Fruit fly (Drosophila melanogaster) whole organism, embryonic: Measurements from ENCODE around the gene CG43218.

Experiments
- Ada2b ChIP-seq: fragments of 200-800 bp; sonication (Bioruptor generic); IDR thresholded peaks from 2 replicates; pipeline ENCODE4 v1.3.6; 2022; ENCODE audit warnings: missing biosample characterization, missing genetic modification characterization
- Antp ChIP-seq: fragments of 200-800 bp; sonication (Bioruptor generic); optimal IDR thresholded peaks from 3 replicates; lab custom pipeline; 2016; ENCODE audit warnings: missing biosample characterization, missing genetic modification characterization
- BtbVII ChIP-seq: fragments of 200-800 bp; sonication (Bioruptor generic); optimal IDR thresholded peaks from 3 replicates; lab custom pipeline; 2017; ENCODE audit warnings: missing biosample characterization, mild to moderate bottlenecking, missing genetic modification characterization
- CG10543 ChIP-seq: fragments of 200-800 bp; sonication (Bioruptor generic); optimal IDR thresholded peaks from 3 replicates; lab custom pipeline; 2017; ENCODE audit warnings: missing biosample characterization, mild to moderate bottlenecking, missing genetic modification characterization, moderate library complexity
- CG11504 ChIP-seq: fragments of 200-800 bp; sonication (Bioruptor generic); optimal IDR thresholded peaks from 3 replicates; lab custom pipeline; 2019; ENCODE audit warnings: missing biosample characterization, mild to moderate bottlenecking, missing genetic modification characterization, moderate library complexity
- CG12299 ChIP-seq: fragments of 200-800 bp; sonication (Bioruptor generic); optimal IDR thresholded peaks from 2 replicates; lab custom pipeline; 2018; ENCODE audit warnings: missing biosample characterization, mild to moderate bottlenecking, missing genetic modification characterization
- CG12391 ChIP-seq: fragments of 200-800 bp; sonication (Bioruptor generic); optimal IDR thresholded peaks from 3 replicates; lab custom pipeline; 2018; ENCODE audit warnings: missing biosample characterization, mild to moderate bottlenecking, missing genetic modification characterization, moderate library complexity
- CG13296 ChIP-seq: fragments of 200-800 bp; sonication (Bioruptor generic); optimal IDR thresholded peaks from 3 replicates; lab custom pipeline; 2018; ENCODE audit warnings: missing biosample characterization, mild to moderate bottlenecking, missing genetic modification characterization
- CG16815 ChIP-seq: fragments of 200-800 bp; sonication (Bioruptor generic); optimal IDR thresholded peaks from 3 replicates; lab custom pipeline; 2017; ENCODE audit warnings: missing biosample characterization, mild to moderate bottlenecking, missing genetic modification characterization
- CG18262 ChIP-seq: fragments of 200-800 bp; optimal IDR thresholded peaks from 3 replicates; lab custom pipeline; 2019; ENCODE audit warnings: missing biosample characterization, mild to moderate bottlenecking, missing genetic modification characterization, moderate library complexity
- CG18599 ChIP-seq: fragments of 200-800 bp; sonication (Bioruptor generic); optimal IDR thresholded peaks from 3 replicates; lab custom pipeline; 2017; ENCODE audit warnings: missing biosample characterization, missing genetic modification characterization, mild to moderate bottlenecking, moderate library complexity, missing genetic modification reagents
- CG2116 ChIP-seq: fragments of 200-800 bp; sonication (Bioruptor generic); optimal IDR thresholded peaks from 3 replicates; lab custom pipeline; 2018; ENCODE audit warnings: missing biosample characterization, mild to moderate bottlenecking, missing genetic modification characterization
- CG2120 ChIP-seq: fragments of 200-800 bp; sonication (Bioruptor generic); optimal IDR thresholded peaks from 3 replicates; lab custom pipeline; 2016; ENCODE audit warnings: missing biosample characterization, missing genetic modification characterization
- CG2875 ChIP-seq: fragments of 200-800 bp; sonication (Bioruptor generic); optimal IDR thresholded peaks from 2 replicates; lab custom pipeline; 2017; ENCODE audit warnings: missing biosample characterization, mild to moderate bottlenecking, missing genetic modification characterization, missing genetic modification reagents
- CG31388 ChIP-seq: fragments of 200-800 bp; sonication (Bioruptor generic); optimal IDR thresholded peaks from 2 replicates; lab custom pipeline; 2016; ENCODE audit warnings: missing biosample characterization, missing genetic modification characterization
- CG3407 ChIP-seq: fragments of 200-800 bp; sonication (Bioruptor generic); optimal IDR thresholded peaks from 2 replicates; lab custom pipeline; 2018; ENCODE audit warnings: missing biosample characterization, mild to moderate bottlenecking, missing genetic modification characterization
- CG3995 ChIP-seq: fragments of 200-800 bp; sonication (Bioruptor generic); optimal IDR thresholded peaks from 3 replicates; lab custom pipeline; 2016; ENCODE audit warnings: missing biosample characterization, missing genetic modification characterization
- CG4424 ChIP-seq: fragments of 200-800 bp; sonication (Bioruptor generic); optimal IDR thresholded peaks from 3 replicates; lab custom pipeline; 2016; ENCODE audit warnings: missing biosample characterization, missing genetic modification characterization
- CG4707 ChIP-seq: fragments of 200-800 bp; sonication (Bioruptor generic); optimal IDR thresholded peaks from 2 replicates; lab custom pipeline; 2018; ENCODE audit warnings: missing biosample characterization, mild to moderate bottlenecking, missing genetic modification characterization, moderate library complexity
- CG6854 ChIP-seq: fragments of 200-800 bp; sonication (Bioruptor generic); optimal IDR thresholded peaks from 3 replicates; lab custom pipeline; 2017; ENCODE audit warnings: missing biosample characterization, mild to moderate bottlenecking, missing genetic modification characterization
- CG7786 ChIP-seq: fragments of 200-800 bp; sonication (Bioruptor generic); optimal IDR thresholded peaks from 2 replicates; lab custom pipeline; 2016; ENCODE audit warnings: missing biosample characterization, missing genetic modification characterization
- CG7963 ChIP-seq: fragments of 200-800 bp; sonication (Bioruptor generic); IDR thresholded peaks from 3 replicates; pipeline ENCODE4 v1.3.6; 2022; ENCODE audit warnings: missing biosample characterization, missing genetic modification characterization; ENCODE audit not compliant: partially characterized antibody
- CG7987 ChIP-seq: fragments of 200-800 bp; sonication (Bioruptor generic); optimal IDR thresholded peaks from 2 replicates; lab custom pipeline; 2018; ENCODE audit warnings: missing biosample characterization, mild to moderate bottlenecking, missing genetic modification characterization, moderate library complexity
- CHES-1-like ChIP-seq: fragments of 200-800 bp; sonication (Bioruptor generic); optimal IDR thresholded peaks from 2 replicates; lab custom pipeline; 2016; ENCODE audit warnings: missing biosample characterization, missing genetic modification characterization
- CkIIα-i1 ChIP-seq: fragments of 200-800 bp; sonication (Bioruptor generic); IDR thresholded peaks from 2 replicates; pipeline ENCODE4 v1.3.6; 2022; ENCODE audit warnings: missing biosample characterization, missing genetic modification characterization
- D19B ChIP-seq: fragments of 200-800 bp; sonication (Bioruptor generic); optimal IDR thresholded peaks from 2 replicates; lab custom pipeline; 2017; ENCODE audit warnings: missing biosample characterization, mild to moderate bottlenecking, missing genetic modification characterization
- Doc3 ChIP-seq: fragments of 200-800 bp; sonication (Bioruptor generic); IDR thresholded peaks from 3 replicates; pipeline ENCODE4 v1.3.6; 2022; ENCODE audit warnings: missing biosample characterization, missing genetic modification characterization; ENCODE audit not compliant: partially characterized antibody
- ERR ChIP-seq: fragments of 200-800 bp; sonication (Bioruptor generic); optimal IDR thresholded peaks from 2 replicates; lab custom pipeline; 2016; ENCODE audit warnings: missing biosample characterization, missing genetic modification characterization
- HmgD ChIP-seq: fragments of 200-800 bp; sonication (Bioruptor generic); optimal IDR thresholded peaks from 3 replicates; lab custom pipeline; 2016; ENCODE audit warnings: missing biosample characterization, missing genetic modification characterization
- Nf-YB ChIP-seq: fragments of 200-800 bp; sonication (Bioruptor generic); optimal IDR thresholded peaks from 3 replicates; lab custom pipeline; 2019; ENCODE audit warnings: missing biosample characterization, mild to moderate bottlenecking, missing genetic modification characterization, moderate library complexity
- az2 ChIP-seq: fragments of 200-800 bp; sonication (Bioruptor generic); optimal IDR thresholded peaks from 3 replicates; lab custom pipeline; 2016; ENCODE audit warnings: missing biosample characterization, missing genetic modification characterization
- bcd ChIP-seq: fragments of 200-800 bp; sonication (Bioruptor generic); optimal IDR thresholded peaks from 2 replicates; lab custom pipeline; 2017; ENCODE audit warnings: missing biosample characterization, mild to moderate bottlenecking, missing genetic modification characterization
- bigmax ChIP-seq: fragments of 200-800 bp; sonication (Bioruptor generic); optimal IDR thresholded peaks from 2 replicates; lab custom pipeline; 2018; ENCODE audit warnings: missing biosample characterization, mild to moderate bottlenecking, missing genetic modification characterization
- cg ChIP-seq: fragments of 200-800 bp; sonication (Bioruptor generic); optimal IDR thresholded peaks from 3 replicates; lab custom pipeline; 2019; ENCODE audit warnings: missing biosample characterization, mild to moderate bottlenecking, missing genetic modification characterization, moderate library complexity
- chm ChIP-seq: fragments of 200-800 bp; sonication (Bioruptor generic); IDR thresholded peaks from 2 replicates; pipeline ENCODE4 v1.3.6; 2022; ENCODE audit warnings: missing biosample characterization, missing genetic modification characterization
- dpn ChIP-seq, 2 experiments: fragments of 200-800 bp; sonication (Bioruptor generic); optimal IDR thresholded peaks; 3 replicates each; lab custom pipeline; 2016; ENCODE audit warnings: missing biosample characterization in 2 of 2, missing genetic modification characterization in 2 of 2
- hb ChIP-seq: fragments of 200-800 bp; sonication (Bioruptor generic); IDR thresholded peaks from 3 replicates; pipeline ENCODE4 v1.3.6; 2022; ENCODE audit warnings: missing biosample characterization, missing genetic modification characterization; ENCODE audit not compliant: partially characterized antibody
- jumu ChIP-seq: fragments of 200-800 bp; sonication (Bioruptor generic); optimal IDR thresholded peaks from 3 replicates; lab custom pipeline; 2016; ENCODE audit warnings: missing biosample characterization, missing genetic modification characterization
- kah ChIP-seq: fragments of 200-800 bp; sonication (Bioruptor generic); optimal IDR thresholded peaks from 2 replicates; lab custom pipeline; 2018; ENCODE audit warnings: missing biosample characterization, mild to moderate bottlenecking, missing genetic modification characterization
- kay ChIP-seq: fragments of 200-800 bp; sonication (Bioruptor generic); optimal IDR thresholded peaks from 2 replicates; lab custom pipeline; 2016; ENCODE audit warnings: missing biosample characterization, missing genetic modification characterization
- ken ChIP-seq: fragments of 200-800 bp; sonication (Bioruptor generic); IDR thresholded peaks from 3 replicates; pipeline ENCODE4 v1.3.6; 2022; ENCODE audit warnings: missing biosample characterization, missing genetic modification characterization
- lab ChIP-seq: fragments of 200-800 bp; sonication (Bioruptor generic); optimal IDR thresholded peaks from 3 replicates; lab custom pipeline; 2017; ENCODE audit warnings: missing biosample characterization, missing genetic modification characterization, mild to moderate bottlenecking, moderate library complexity, missing genetic modification reagents
- lmd ChIP-seq: fragments of 200-800 bp; sonication (Bioruptor generic); IDR thresholded peaks from 2 replicates; pipeline ENCODE4 v1.3.6; 2022; ENCODE audit warnings: missing biosample characterization, missing genetic modification characterization
- pita ChIP-seq: fragments of 200-800 bp; sonication (Bioruptor generic); optimal IDR thresholded peaks from 2 replicates; lab custom pipeline; 2017; ENCODE audit warnings: missing biosample characterization, mild to moderate bottlenecking, missing genetic modification characterization
- sug ChIP-seq: fragments of 200-800 bp; optimal IDR thresholded peaks from 2 replicates; lab custom pipeline; 2019; ENCODE audit warnings: missing biosample characterization, mild to moderate bottlenecking, missing genetic modification characterization, moderate library complexity
- tna ChIP-seq: fragments of 200-800 bp; sonication (Bioruptor generic); IDR thresholded peaks from 2 replicates; pipeline ENCODE4 v1.3.6; 2022; ENCODE audit warnings: missing biosample characterization, missing genetic modification characterization; ENCODE audit not compliant: partially characterized antibody
- zen2 ChIP-seq: fragments of 200-800 bp; sonication (Bioruptor generic); IDR thresholded peaks from 3 replicates; pipeline ENCODE4 v1.3.6; 2022; ENCODE audit warnings: missing biosample characterization, missing genetic modification characterization; ENCODE audit not compliant: partially characterized antibody
- zf30C ChIP-seq: fragments of 200-800 bp; sonication (Bioruptor generic); optimal IDR thresholded peaks from 3 replicates; lab custom pipeline; 2018; ENCODE audit warnings: missing biosample characterization, mild to moderate bottlenecking, missing genetic modification characterization
- zfh1 ChIP-seq: fragments of 200-800 bp; sonication (Bioruptor generic); IDR thresholded peaks from 3 replicates; pipeline ENCODE4 v1.3.6; 2022; ENCODE audit warnings: missing biosample characterization, missing genetic modification characterization

The CG43218 gene

dm6 chr3L:21285639-21286338 lies 28.0 kb downstream of the CG43218 start, which contains the start of the genes CG12974 and pzg (continued):
- TF ChIP-seq CG2875 (GFP tag; lab: Kevin White, UChicago) (peak; percentile 49), CG2120 (peak; percentile 85), CG12299 (tag; lab: Kevin White, UChicago) (peak; percentile 20), pita (GFP tag; lab: Kevin White, UChicago) (no peak), az2 (peak; percentile 45), cg (GFP tag; lab: Kevin White, UChicago) (no peak), zf30C (GFP tag; lab: Kevin White, UChicago) (no peak), HmgD (GFP tag; lab: Kevin White, UChicago) (peak; percentile 83), CG4707 (GFP tag; lab: Kevin White, UChicago) (peak; percentile 10), CHES-1-like (GFP tag; lab: Kevin White, UChicago) (peak; percentile 81), CG6854 (GFP tag; lab: Kevin White, UChicago) (peak; percentile 1), bigmax (GFP tag; lab: Kevin White, UChicago) (peak; percentile 92), Antp (GFP tag; lab: Kevin White, UChicago) (peak; percentile 55), CG7987 (peak; percentile 75), CG11504 (tag; lab: Kevin White, UChicago) (peak; percentile 74), CG16815 (GFP tag; lab: Kevin White, UChicago) (peak; percentile 85), jumu (peak; percentile 68), Doc3 (GFP tag; lab: Robert Waterston, UW) (no peak), bcd (GFP tag; lab: Kevin White, UChicago) (peak; percentile 87), CG12391 (tag; lab: Kevin White, UChicago) (peak; percentile 86), lmd (GFP tag; lab: Robert Waterston, UW) (peak; percentile 93), CG18599 (peak; percentile 69), CG13296 (GFP tag; lab: Kevin White, UChicago) (peak; percentile 50), ERR (GFP tag; lab: Kevin White, UChicago) (peak; percentile 79), CG3995 (GFP tag; lab: Kevin White, UChicago) (peak; percentile 61), chm (GFP tag; lab: Robert Waterston, UW) (peak; percentile 84), Nf-YB (GFP tag; lab: Kevin White, UChicago) (peak; percentile 66), sug (peak; percentile 85), CG18262 (tag; lab: Kevin White, UChicago) (peak; percentile 76), CkIIα-i1 (GFP tag; lab: Robert Waterston, UW) (no peak), CG10543 (GFP tag; lab: Kevin White, UChicago) (peak; percentile 89), CG4424 (peak; percentile 83), CG7963 (GFP tag; lab: Robert Waterston, UW) (peak; percentile 85), Ada2b (peak; percentile 78), zen2 (GFP tag; lab: Robert Waterston, UW) (no peak), lab (GFP tag; lab: Kevin White, UChicago) (peak; percentile 68), zfh1 (GFP tag; lab: Robert Waterston, UW) (peak; percentile 78), CG3407 (GFP tag; lab: Kevin White, UChicago) (peak; percentile 59), dpn (GFP tag; optimal IDR thresholded peaks at IDR 0.05; lab: Kevin White, UChicago) (peak; percentile 34 to 65), kay (GFP tag; lab: Kevin White, UChicago) (peak; percentile 10), hb (GFP tag; lab: Robert Waterston, UW) (peak; percentile 87), CG2116 (GFP tag; lab: Kevin White, UChicago) (peak; percentile 69), tna (GFP tag; lab: Robert Waterston, UW) (no peak; the same call in 1 of the 2 replicates), CG31388 (peak; percentile 5), BtbVII (peak; percentile 27), ken (GFP tag; lab: Robert Waterston, UW) (peak; percentile 90), kah (peak; percentile 38), CG7786 (peak; percentile 67), D19B (GFP tag; lab: Kevin White, UChicago) (peak; percentile 42)
